Worm (Caenorhabditis elegans) whole organism, midembryonic: ENCODE data around the gene cosa-1.
"Not testable (repeated sequence)": the region's sequence is repeated elsewhere in the genome, so short reads cannot be mapped to it uniquely, and the experiment has no call there.

Experiments used
- T22C8.4 ChIP-seq: fragments of 200-800 bp; sonication (Bioruptor generic); IDR thresholded peaks from 2 replicates; pipeline ENCODE4 v1.3.6; 2022; ENCODE audit warnings: missing genetic modification characterization, missing compliant biosample characterization
- cog-1 ChIP-seq: sonication (generic microtip); optimal IDR thresholded peaks from 2 replicates; lab custom pipeline; 2016; ENCODE audit warnings: missing genetic modification characterization, missing compliant biosample characterization
- flt-1 ChIP-seq: fragments of 200-800 bp; sonication (Bioruptor generic); IDR thresholded peaks from 2 replicates; pipeline ENCODE4 v1.3.6; 2022; ENCODE audit warnings: missing genetic modification characterization, missing compliant biosample characterization
- klf-2 ChIP-seq: fragments of 200-800 bp; sonication (Bioruptor generic); conservative IDR thresholded peaks from 2 replicates; pipeline ENCODE4 v1.3.6; 2022; ENCODE audit warnings: missing genetic modification reagents, missing genetic modification characterization, missing compliant biosample characterization
- med-1 ChIP-seq: sonication (generic microtip); optimal IDR thresholded peaks from 2 replicates; lab custom pipeline; 2017; ENCODE audit warnings: missing genetic modification characterization, mild to moderate bottlenecking, missing compliant biosample characterization, antibody characterized with exemption, missing genetic modification reagents; ENCODE audit not compliant: insufficient read depth
- ref-1 ChIP-seq: fragments of 200-800 bp; sonication (Bioruptor generic); conservative IDR thresholded peaks from 2 replicates; pipeline ENCODE4 v1.3.6; 2022; ENCODE audit warnings: missing genetic modification reagents, missing genetic modification characterization, missing compliant biosample characterization
- tab-1 ChIP-seq: fragments of 200-800 bp; sonication (Bioruptor generic); IDR thresholded peaks from 2 replicates; pipeline ENCODE4 v1.3.6; 2022; ENCODE audit warnings: missing genetic modification characterization, missing compliant biosample characterization
- ztf-23 ChIP-seq: fragments of 200-800 bp; sonication (Bioruptor generic); IDR thresholded peaks from 2 replicates; pipeline ENCODE4 v1.3.6; 2022; ENCODE audit warnings: missing genetic modification reagents, missing genetic modification characterization, missing compliant biosample characterization
- ztf-29 ChIP-seq: fragments of 200-800 bp; sonication (Bioruptor generic); IDR thresholded peaks from 2 replicates; pipeline ENCODE4 v1.3.6; 2022; ENCODE audit warnings: missing genetic modification reagents, missing genetic modification characterization, missing compliant biosample characterization

The cosa-1 gene

DNA sequence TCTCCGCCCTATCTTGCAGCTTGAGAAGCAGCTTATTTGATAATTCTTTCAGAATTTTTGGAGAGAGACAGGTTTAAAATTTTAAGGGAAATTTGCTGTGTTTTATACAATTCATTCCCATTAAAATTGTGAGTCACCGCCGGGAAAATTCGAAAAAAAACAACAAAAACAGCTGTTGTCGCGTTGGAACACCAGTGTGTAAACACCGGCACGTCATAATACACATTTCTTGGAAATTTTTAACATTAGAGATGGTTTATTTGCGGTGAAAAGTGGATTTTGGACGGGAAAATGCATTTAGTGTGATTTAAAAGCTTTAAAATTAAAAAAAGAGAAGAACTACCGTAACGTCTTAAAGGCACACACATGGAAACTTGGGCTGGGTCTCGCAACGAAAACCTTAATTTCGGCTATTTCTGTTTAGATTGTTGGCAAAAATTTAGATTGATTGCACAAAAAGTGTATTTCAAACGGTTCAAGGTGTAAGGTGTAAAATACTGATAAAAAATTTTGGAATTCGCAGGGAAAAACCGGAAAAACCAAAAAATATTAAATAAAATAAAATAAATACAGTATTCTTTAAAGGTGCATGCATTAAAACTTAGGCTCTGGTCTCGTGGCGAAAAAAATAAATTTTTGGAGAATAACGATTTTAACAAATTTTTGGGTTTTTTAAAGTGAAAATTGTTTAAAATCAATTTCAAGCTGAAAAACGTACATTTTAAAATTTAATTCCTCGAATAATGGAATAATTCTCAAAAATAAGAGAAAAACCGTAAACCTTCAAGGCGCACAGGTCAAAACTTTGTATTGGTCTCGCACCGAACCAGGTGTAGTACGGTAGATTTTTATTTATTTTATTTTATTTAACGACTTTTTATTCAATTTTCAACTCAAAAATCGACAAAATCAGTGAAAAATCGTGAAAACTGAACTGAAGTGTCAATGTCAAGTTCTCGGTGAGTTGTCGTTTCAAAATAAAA is at the start of gene cosa-1:
Gene cosa-1, plus strand, starts transcription at position 896 of the 983 bp plus-strand sequence.
- no peak for TF ChIP-seq flt-1 (GFP tag; lab: Robert Waterston, UW)
- TF ChIP-seq cog-1 (tag; lab: Kevin White, UChicago) = no peak
- TF ChIP-seq ztf-23 = no peak
- TF ChIP-seq ref-1 (GFP tag; lab: Robert Waterston, UW) = no peak
- TF ChIP-seq med-1 (GFP tag; lab: Kevin White, UChicago) = no peak
- no peak for TF ChIP-seq klf-2
- no peak for TF ChIP-seq T22C8.4 (GFP tag; lab: Robert Waterston, UW)
- no peak for TF ChIP-seq ztf-29
- no peak for TF ChIP-seq tab-1 (GFP tag; lab: Robert Waterston, UW)

DNA sequence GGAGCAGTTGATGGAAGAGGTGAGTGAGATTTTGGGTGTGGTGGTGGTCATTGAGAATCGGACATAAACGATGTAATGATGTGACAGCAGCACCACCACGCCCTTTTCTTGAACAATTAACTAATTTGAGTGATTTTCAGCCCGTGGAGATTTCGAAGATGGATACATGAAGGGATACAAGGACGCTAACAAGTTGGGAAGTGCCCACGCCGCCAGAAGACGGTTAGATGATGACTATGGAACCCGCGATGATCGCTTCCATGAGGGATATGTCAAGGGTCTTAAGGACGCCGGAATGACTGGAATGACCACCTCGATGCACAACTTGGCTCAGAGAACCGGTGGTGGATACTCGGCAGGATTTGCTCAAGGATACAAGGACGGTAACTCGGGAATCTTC is 47.9 kb upstream of the cosa-1 start:
- no peak for TF ChIP-seq T22C8.4 (GFP tag; lab: Robert Waterston, UW)
- 0 out of 2 replicates have a peak, but pooled peaks have one; percentile 13 for TF ChIP-seq flt-1 (GFP tag; lab: Robert Waterston, UW)

- TF ChIP-seq ztf-29 = no peak
- no peak for TF ChIP-seq med-1 (GFP tag; lab: Kevin White, UChicago)
- TF ChIP-seq tab-1 (GFP tag; lab: Robert Waterston, UW) = no peak
- no peak for TF ChIP-seq cog-1 (tag; lab: Kevin White, UChicago)
- no peak for TF ChIP-seq T22C8.4 (GFP tag; lab: Robert Waterston, UW)
- TF ChIP-seq ref-1 (GFP tag; lab: Robert Waterston, UW) = no peak
- no peak for TF ChIP-seq flt-1 (GFP tag; lab: Robert Waterston, UW)
- TF ChIP-seq klf-2 = no peak
- TF ChIP-seq ztf-23 = no peak
Measured at ce11 chrIII:2679362-2679761, 46.6 kb upstream of the cosa-1 start.

DNA sequence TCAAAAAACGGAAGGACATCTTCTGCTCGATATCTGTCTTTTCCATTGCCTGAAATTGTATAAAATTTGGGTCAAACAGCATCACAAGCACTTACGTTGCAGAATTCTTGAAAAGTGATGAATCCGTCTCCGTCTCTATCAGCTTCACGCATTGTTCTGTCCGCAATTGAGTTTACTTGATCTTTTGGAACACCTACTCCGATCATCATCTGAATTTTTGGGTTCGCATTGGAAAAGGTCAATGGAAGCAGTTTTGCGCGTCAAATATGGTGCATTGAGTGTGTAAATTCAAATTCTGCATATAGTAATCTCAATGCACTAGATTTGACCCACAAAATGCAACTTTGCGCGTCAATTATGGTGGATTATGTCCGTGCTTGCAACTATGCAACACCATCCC is 44.4 kb upstream of the cosa-1 start:
- TF ChIP-seq T22C8.4 (GFP tag; lab: Robert Waterston, UW) (no peak), ztf-23 (no peak), med-1 (GFP tag; lab: Kevin White, UChicago) (no peak), ztf-29 (no peak), cog-1 (tag; lab: Kevin White, UChicago) (no peak), tab-1 (GFP tag; lab: Robert Waterston, UW) (no peak), flt-1 (GFP tag; lab: Robert Waterston, UW) (no peak), klf-2 (no peak), ref-1 (GFP tag; lab: Robert Waterston, UW) (no peak)

DNA sequence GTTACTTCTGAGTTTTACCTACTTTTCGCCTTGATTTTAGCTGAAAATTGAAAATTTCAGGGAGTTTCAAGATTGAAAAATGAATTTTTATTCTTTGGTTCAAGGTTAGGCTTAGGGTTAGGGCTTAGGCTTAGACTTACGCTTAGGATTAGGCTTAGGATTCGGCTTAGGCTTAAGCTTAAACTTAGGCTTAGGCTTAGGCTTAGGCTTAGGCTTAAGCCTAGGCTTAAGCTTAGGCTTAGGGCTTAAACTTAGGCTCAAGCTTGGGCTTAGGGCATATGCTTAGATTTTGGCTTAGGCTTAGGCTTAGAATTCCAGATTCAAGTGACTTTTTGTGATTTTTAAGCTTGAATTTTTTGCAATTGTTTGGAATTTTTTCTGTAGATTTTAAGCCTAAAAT is 42.5 kb upstream of the cosa-1 start:
- peak; percentile 67; the same call in 1 of the 2 replicates for TF ChIP-seq ztf-29
- no peak for TF ChIP-seq cog-1 (tag; lab: Kevin White, UChicago)

DNA sequence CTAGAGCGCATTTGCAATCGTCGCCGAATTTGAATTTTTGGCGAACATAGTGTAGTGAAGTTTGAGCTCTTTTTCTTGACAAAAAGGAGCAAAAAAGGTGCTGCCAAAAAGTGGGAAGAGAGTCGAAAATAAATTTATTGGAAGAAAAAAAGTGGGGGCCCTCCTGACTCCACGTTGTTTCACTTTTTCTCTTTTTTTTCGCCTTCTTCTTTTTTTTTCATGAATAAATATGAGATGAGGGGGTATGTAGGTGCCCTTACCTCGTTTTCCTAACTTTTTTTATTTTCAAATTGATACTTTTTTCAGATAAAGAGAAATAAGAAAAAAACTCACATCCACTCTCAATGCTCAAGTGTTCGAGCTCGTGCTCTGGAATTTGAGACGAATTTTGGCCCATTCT is 39.9 kb upstream of the cosa-1 start, which contains the start of the genes Y71H2AL.2, Y71H2AL.4 and pbo-1:
Gene Y71H2AL.2, plus strand, starts transcription at position 301 of the 400 bp plus-strand sequence.
Gene Y71H2AL.4, plus strand, starts transcription at position 345 of the 400 bp plus-strand sequence.
Gene pbo-1, minus strand, starts transcription at position 400 of the 400 bp plus-strand sequence.
- no peak for TF ChIP-seq med-1 (GFP tag; lab: Kevin White, UChicago)
- no peak for TF ChIP-seq ztf-23

DNA sequence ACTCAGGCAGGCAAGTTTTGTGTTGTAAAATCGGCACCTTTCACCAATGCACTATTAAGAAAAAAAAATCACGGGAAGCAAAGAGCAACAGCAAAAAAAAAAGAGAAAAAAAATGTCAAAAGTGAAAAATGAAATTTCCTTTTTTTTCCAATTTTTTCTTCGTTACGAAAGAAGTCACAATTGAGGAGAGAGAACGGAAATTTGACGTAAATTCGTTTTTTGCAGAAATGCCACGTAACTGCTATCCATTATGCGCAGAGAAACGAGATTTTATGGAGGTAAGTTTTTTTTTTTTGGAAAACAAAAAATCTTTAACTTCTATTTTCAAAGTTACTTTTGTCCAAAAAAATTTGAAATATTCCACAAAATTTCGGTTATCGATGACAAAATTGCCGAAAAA is 39.3 kb upstream of the cosa-1 start:
- TF ChIP-seq T22C8.4 (GFP tag; lab: Robert Waterston, UW) (no peak), cog-1 (tag; lab: Kevin White, UChicago) (no peak)

DNA sequence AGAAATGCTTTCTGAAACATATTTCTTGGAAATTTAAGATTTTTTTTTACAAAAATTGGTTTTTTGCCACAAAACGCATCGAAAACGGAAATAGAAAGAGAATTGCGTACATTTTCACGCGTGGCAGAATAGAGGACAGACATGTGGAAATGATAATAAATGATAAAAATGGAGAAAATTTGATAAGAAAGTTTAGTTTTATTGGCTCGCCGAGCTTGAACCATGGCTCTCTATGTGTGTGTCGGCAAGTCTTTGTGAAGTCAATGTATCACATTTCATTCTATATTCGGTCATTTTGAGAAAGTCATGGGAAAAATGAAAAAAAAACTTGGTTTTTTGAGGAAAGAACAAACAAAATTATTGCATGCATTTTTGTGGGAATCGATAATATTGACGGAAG is 38.5 kb upstream of the cosa-1 start:
- TF ChIP-seq ztf-29 (no peak), klf-2 (no peak), cog-1 (tag; lab: Kevin White, UChicago) (no peak), ref-1 (GFP tag; lab: Robert Waterston, UW) (no peak), med-1 (GFP tag; lab: Kevin White, UChicago) (no peak), tab-1 (GFP tag; lab: Robert Waterston, UW) (no peak), T22C8.4 (GFP tag; lab: Robert Waterston, UW) (no peak), ztf-23 (no peak), flt-1 (GFP tag; lab: Robert Waterston, UW) (no peak)

ce11 chrIII:2698740-2699139 is 27.2 kb upstream of the cosa-1 start, which contains the start of gene slc-30A9:
TSS of gene slc-30A9 (minus strand) at chrIII:2698817.
- TF ChIP-seq ztf-29 (no peak), T22C8.4 (GFP tag; lab: Robert Waterston, UW) (no peak), ref-1 (GFP tag; lab: Robert Waterston, UW) (no peak), cog-1 (tag; lab: Kevin White, UChicago) (no peak), med-1 (GFP tag; lab: Kevin White, UChicago) (no peak), tab-1 (GFP tag; lab: Robert Waterston, UW) (no peak), flt-1 (GFP tag; lab: Robert Waterston, UW) (no peak), klf-2 (no peak), ztf-23 (no peak)

DNA sequence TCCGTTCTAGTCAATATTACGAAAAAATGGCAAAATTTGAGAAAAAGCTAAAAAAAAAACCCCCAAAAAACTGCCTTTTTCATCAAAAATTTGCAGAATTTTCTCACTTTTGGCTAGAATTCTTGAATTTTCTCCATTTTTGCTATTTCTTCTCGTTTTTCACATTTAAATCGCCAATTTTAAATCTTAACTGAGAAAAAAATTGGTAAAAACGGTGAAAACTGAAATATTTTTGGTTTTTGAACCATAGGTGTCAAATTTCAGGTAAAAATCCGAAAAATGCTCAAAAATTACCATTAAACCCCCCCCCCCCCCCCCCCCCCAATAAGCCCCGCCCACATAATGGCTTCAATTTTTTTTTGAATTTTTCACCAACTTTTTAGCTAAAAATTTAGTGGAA is 26.6 kb upstream of the cosa-1 start, which contains the start of gene cox-6B:
Gene cox-6B, plus strand, starts transcription at position 301 of the 400 bp plus-strand sequence.
- TF ChIP-seq ref-1 (GFP tag; lab: Robert Waterston, UW); klf-2; ztf-29: not testable (repeated sequence)
